Worm (Caenorhabditis elegans): ENCODE measurements around the gene clec-254.

Gene clec-254

DNA sequence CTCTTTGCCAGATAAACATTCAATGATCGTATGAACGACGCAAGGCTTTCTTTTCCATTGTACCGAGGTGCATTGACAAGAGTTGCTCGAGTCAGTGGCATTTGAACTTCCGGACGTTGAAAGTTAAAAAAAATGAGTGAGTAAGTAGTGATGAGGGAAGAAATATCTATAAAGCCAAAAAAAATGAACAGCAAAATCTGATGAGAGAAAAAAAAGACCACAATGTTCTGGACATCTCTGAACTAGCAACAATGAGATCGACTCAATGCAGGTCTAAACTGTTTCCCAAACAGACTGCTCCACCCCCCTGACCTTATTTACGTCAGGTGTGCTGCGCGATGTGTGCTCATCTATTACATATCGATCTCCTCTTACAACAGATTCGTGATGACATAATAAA, 3.8 kb downstream of the clec-254 start, which contains the start of the genes F11D11.21 and F11D11.12:
Gene F11D11.21 (minus strand): TSS at position 101 of the 400 bp plus-strand sequence.
Gene F11D11.12 (minus strand): TSS at position 238 of the 400 bp plus-strand sequence.
- TF ChIP-seq klf-2 (GFP tag; conservative IDR thresholded peaks at IDR 0.05) = no peak
- no peak for TF ChIP-seq ref-1 (GFP tag; conservative IDR thresholded peaks at IDR 0.05)
- TF ChIP-seq ztf-23 (GFP tag; IDR thresholded peaks at IDR 0.05) = 0 out of 2 replicates have a peak, but pooled peaks have one; percentile 6
- no peak for TF ChIP-seq tab-1 (GFP tag; IDR thresholded peaks at IDR 0.05)
- TF ChIP-seq T22C8.4 (GFP tag; IDR thresholded peaks at IDR 0.05) = no peak
- no peak for TF ChIP-seq med-1 (GFP tag; optimal IDR thresholded peaks at IDR 0.05; ENCODE audit: insufficient read depth)
- TF ChIP-seq ztf-29 (GFP tag; IDR thresholded peaks at IDR 0.05) = no peak
- TF ChIP-seq flt-1 (GFP tag; IDR thresholded peaks at IDR 0.05) = no peak
- TF ChIP-seq cog-1 (tag; optimal IDR thresholded peaks at IDR 0.05) = no peak

DNA sequence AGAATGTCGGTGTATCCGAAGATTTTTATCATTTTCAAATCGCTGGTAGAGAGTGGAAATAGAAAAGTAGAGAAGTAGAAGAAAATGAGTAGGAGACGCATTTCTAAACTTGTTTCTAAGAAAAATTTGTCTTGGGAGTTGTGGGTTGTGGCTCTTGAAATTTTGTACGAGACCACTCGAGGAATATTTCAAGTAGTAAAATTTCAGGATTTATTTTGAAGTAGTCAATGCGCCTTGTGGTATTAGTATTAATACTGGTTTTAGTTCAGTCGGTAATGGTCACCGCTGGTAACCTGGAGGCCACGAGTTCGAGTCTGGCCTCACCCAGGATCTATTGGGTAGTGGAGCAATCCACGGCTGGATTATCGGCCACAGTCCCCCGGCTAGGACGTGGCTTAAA, 5.5 kb downstream of the clec-254 start, which contains the start of gene clec-252:
Gene clec-252 (minus strand): TSS at position 101 of the 400 bp plus-strand sequence.
- TF ChIP-seq ztf-23 (GFP tag; IDR thresholded peaks at IDR 0.05) (no peak), med-1 (GFP tag; optimal IDR thresholded peaks at IDR 0.05; ENCODE audit: insufficient read depth) (no peak), T22C8.4 (GFP tag; IDR thresholded peaks at IDR 0.05) (no peak), flt-1 (GFP tag; IDR thresholded peaks at IDR 0.05) (no peak), ztf-29 (GFP tag; IDR thresholded peaks at IDR 0.05) (no peak), ref-1 (GFP tag; conservative IDR thresholded peaks at IDR 0.05) (no peak), klf-2 (GFP tag; conservative IDR thresholded peaks at IDR 0.05) (no peak), cog-1 (tag; optimal IDR thresholded peaks at IDR 0.05) (no peak), tab-1 (GFP tag; IDR thresholded peaks at IDR 0.05) (no peak)

DNA sequence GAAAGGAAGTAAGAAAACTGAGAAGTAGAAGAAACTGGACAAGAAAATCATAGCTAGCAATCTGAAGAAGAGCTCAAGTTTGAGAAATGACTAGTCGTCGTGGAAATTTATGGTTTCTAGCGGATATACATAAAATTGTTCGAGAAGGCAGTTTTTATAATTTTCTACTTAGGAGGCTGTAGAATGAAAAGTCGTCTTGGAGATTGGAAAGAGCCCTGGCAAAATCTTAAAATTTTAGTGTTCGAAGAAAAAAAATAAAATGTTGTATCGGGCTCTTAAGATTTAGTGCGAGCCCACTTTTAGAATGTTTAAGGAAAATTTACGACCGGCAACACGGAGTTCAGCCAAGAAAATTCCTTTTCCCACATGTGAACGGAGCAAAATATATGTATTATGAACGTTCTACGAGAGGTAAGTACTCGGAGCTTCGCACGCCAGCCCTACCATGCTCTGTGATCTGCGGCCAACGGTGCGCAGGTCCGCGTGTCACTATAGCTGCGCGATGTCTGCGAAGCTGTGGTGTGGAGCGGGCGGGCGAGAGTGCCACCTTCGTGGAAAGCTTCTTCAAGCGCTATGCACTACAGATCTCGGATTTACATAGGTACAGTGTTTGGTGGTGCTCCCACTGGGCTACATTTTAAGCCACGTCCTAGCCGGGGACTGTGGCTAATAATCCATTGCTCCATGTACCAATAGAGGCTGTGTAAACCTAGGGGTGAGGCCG, 7.1 kb downstream of the clec-254 start, which contains the start of gene clec-251:
Gene clec-251 (minus strand): TSS at position 51 of the 724 bp plus-strand sequence.
- TF ChIP-seq med-1 (GFP tag; optimal IDR thresholded peaks at IDR 0.05; ENCODE audit: insufficient read depth) = no peak
- TF ChIP-seq klf-2 (GFP tag; conservative IDR thresholded peaks at IDR 0.05) = no peak
- TF ChIP-seq flt-1 (GFP tag; IDR thresholded peaks at IDR 0.05) = no peak
- no peak for TF ChIP-seq ztf-23 (GFP tag; IDR thresholded peaks at IDR 0.05)
- no peak for TF ChIP-seq T22C8.4 (GFP tag; IDR thresholded peaks at IDR 0.05)
- TF ChIP-seq ref-1 (GFP tag; conservative IDR thresholded peaks at IDR 0.05) = no peak
- TF ChIP-seq tab-1 (GFP tag; IDR thresholded peaks at IDR 0.05) = no peak
- no peak for TF ChIP-seq ztf-29 (GFP tag; IDR thresholded peaks at IDR 0.05)

DNA sequence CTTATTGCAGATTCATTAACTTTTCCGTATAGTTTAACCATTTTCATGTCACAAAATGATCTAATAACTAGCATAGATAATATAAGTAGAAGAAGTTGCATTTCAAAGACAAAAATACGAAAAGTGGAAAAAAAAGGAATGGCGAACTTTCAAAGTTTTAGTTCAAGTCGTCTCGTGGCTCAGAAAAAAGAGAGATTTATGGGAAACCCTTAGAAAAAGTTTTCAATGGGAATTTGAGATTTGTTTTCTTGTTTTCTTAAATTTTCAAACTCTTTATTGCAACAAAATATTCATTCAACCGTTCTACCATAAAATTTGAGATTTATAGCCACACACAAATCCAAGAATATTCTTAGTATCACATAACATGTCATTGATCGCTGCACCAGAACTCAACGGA, 12.1 kb downstream of the clec-254 start, which contains the start of gene clec-250:
Gene clec-250 (minus strand): TSS at position 101 of the 400 bp plus-strand sequence.
- TF ChIP-seq cog-1 (tag; optimal IDR thresholded peaks at IDR 0.05) (no peak), T22C8.4 (GFP tag; IDR thresholded peaks at IDR 0.05) (no peak), klf-2 (GFP tag; conservative IDR thresholded peaks at IDR 0.05) (no peak), ztf-23 (GFP tag; IDR thresholded peaks at IDR 0.05) (no peak), ref-1 (GFP tag; conservative IDR thresholded peaks at IDR 0.05) (no peak), med-1 (GFP tag; optimal IDR thresholded peaks at IDR 0.05; ENCODE audit: insufficient read depth) (no peak), tab-1 (GFP tag; IDR thresholded peaks at IDR 0.05) (no peak), flt-1 (GFP tag; IDR thresholded peaks at IDR 0.05) (no peak), ztf-29 (GFP tag; IDR thresholded peaks at IDR 0.05) (no peak)

DNA sequence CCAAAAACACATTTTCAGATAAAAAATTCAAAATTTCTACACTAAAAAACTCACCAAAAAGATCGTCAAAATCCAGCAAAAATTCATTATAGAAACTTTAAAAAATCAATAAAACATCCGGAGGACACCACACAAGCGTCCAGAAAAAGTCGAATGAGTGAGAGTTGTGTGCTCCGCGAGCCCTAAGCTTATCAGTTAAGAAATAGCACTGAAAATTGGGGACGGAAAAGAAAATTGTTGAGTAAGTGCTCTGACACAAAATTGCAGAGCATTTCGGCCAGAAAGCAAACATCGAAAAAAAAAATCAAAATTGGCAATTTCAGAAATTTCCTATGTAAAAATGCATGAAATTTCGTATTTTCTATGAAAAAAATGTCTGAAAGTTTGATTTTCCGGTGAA, 16.6 kb downstream of the clec-254 start:
- TF ChIP-seq klf-2 (GFP tag; conservative IDR thresholded peaks at IDR 0.05) = no peak
- TF ChIP-seq tab-1 (GFP tag; IDR thresholded peaks at IDR 0.05) = no peak
- TF ChIP-seq T22C8.4 (GFP tag; IDR thresholded peaks at IDR 0.05) = no peak
- no peak for TF ChIP-seq ref-1 (GFP tag; conservative IDR thresholded peaks at IDR 0.05)
- no peak for TF ChIP-seq cog-1 (tag; optimal IDR thresholded peaks at IDR 0.05)
- no peak for TF ChIP-seq ztf-29 (GFP tag; IDR thresholded peaks at IDR 0.05)
- TF ChIP-seq med-1 (GFP tag; optimal IDR thresholded peaks at IDR 0.05; ENCODE audit: insufficient read depth) = no peak
- TF ChIP-seq flt-1 (GFP tag; IDR thresholded peaks at IDR 0.05) = no peak
- TF ChIP-seq ztf-23 (GFP tag; IDR thresholded peaks at IDR 0.05) = no peak

DNA sequence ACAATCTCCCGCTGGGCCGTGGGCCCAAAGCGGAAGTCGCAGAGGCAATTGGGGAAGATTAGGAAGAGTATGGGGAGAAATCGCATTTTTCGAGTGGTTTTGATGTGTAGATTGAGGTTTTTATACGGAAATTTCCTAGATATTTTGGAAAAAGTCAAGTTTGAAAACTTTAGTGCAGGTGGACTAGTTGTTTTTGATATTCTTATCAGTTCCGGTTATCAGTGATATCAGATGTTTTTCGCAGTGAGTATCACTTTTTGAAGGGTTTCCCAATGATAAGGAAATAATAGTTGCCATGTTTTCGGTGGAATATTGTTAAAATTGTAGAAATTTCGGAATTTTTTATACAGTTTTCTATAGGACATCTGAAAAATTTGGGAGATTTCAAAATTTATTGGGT, 19.8 kb downstream of the clec-254 start, which contains the start of gene scl-20:
Gene scl-20 (minus strand): TSS at position 101 of the 400 bp plus-strand sequence.
- TF ChIP-seq ref-1 (GFP tag; conservative IDR thresholded peaks at IDR 0.05) (no peak), klf-2 (GFP tag; conservative IDR thresholded peaks at IDR 0.05) (no peak), T22C8.4 (GFP tag; IDR thresholded peaks at IDR 0.05) (no peak), ztf-23 (GFP tag; IDR thresholded peaks at IDR 0.05) (no peak), tab-1 (GFP tag; IDR thresholded peaks at IDR 0.05) (no peak), cog-1 (tag; optimal IDR thresholded peaks at IDR 0.05) (no peak), ztf-29 (GFP tag; IDR thresholded peaks at IDR 0.05) (no peak), flt-1 (GFP tag; IDR thresholded peaks at IDR 0.05) (no peak), med-1 (GFP tag; optimal IDR thresholded peaks at IDR 0.05; ENCODE audit: insufficient read depth) (no peak)

DNA sequence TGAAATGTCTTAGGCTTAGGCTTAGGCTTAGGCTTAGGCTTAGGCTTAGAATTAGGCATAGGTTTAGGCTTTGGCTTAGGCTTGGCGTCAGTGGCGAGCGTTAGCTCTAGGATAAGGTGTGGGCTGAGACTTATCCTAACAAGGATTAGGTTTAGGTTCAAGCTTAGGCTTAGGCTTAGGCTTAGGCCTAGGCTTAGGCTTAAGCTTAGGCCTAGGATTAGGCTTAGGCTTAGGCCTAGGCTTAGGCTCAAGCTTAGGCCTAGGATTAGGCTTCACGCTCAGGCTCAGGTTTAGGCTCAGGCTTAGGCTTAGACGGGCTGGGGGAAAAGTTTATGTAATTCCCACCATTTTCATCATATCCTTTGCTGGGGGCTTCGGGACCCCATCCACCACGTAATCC, 20.3 kb downstream of the clec-254 start:
- TF ChIP-seq tab-1 (GFP tag; IDR thresholded peaks at IDR 0.05) (no peak), flt-1 (GFP tag; IDR thresholded peaks at IDR 0.05) (no peak), T22C8.4 (GFP tag; IDR thresholded peaks at IDR 0.05) (no peak), klf-2 (GFP tag; conservative IDR thresholded peaks at IDR 0.05) (no peak), ztf-29 (GFP tag; IDR thresholded peaks at IDR 0.05) (no peak), med-1 (GFP tag; optimal IDR thresholded peaks at IDR 0.05; ENCODE audit: insufficient read depth) (no peak), ztf-23 (GFP tag; IDR thresholded peaks at IDR 0.05) (no peak), cog-1 (tag; optimal IDR thresholded peaks at IDR 0.05) (no peak)

DNA sequence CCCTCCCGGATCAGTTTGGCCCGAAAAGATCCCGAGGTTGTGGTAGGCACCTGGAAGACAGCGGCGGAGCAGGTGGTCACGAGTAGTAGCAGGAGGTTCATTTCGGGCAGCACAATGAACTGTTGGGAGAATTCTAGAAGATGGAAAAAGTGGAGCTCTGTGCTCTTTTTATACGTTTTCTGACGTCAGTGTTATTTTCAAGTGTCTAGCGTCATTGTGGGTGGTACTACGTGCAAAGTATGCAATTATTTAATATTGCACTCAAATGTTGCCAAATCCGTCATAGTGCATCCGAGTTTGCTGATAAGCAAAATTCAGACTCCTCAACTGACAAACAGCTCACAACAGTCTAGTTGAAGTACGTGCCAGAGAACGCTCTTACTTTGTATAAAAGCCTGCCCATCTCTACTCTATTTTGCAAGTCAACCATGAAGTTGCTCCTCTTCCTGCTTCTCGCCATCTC, 22.6 kb downstream of the clec-254 start, which contains the start of the genes asp-18 and scl-19:
Gene asp-18 (minus strand): TSS at position 101 of the 463 bp plus-strand sequence.
Gene scl-19 (plus strand): TSS at position 413 of the 463 bp plus-strand sequence.
- no peak for TF ChIP-seq T22C8.4 (GFP tag; IDR thresholded peaks at IDR 0.05)
- no peak for TF ChIP-seq cog-1 (tag; optimal IDR thresholded peaks at IDR 0.05)
- no peak for TF ChIP-seq ztf-29 (GFP tag; IDR thresholded peaks at IDR 0.05)
- TF ChIP-seq tab-1 (GFP tag; IDR thresholded peaks at IDR 0.05) = no peak
- TF ChIP-seq ref-1 (GFP tag; conservative IDR thresholded peaks at IDR 0.05) = no peak
- TF ChIP-seq klf-2 (GFP tag; conservative IDR thresholded peaks at IDR 0.05) = no peak
- no peak for TF ChIP-seq flt-1 (GFP tag; IDR thresholded peaks at IDR 0.05)
- no peak for TF ChIP-seq med-1 (GFP tag; optimal IDR thresholded peaks at IDR 0.05; ENCODE audit: insufficient read depth)
- TF ChIP-seq ztf-23 (GFP tag; IDR thresholded peaks at IDR 0.05) = no peak
